Worm (Caenorhabditis elegans) whole organism, late embryonic: ENCODE measurements around the gene mes-4.

Experiments used
- F13H6.1 ChIP-seq: sonication (generic microtip); optimal IDR thresholded peaks from 2 replicates; lab custom pipeline; 2016; ENCODE audit warnings: missing genetic modification characterization, missing compliant biosample characterization
- T23F11.4 ChIP-seq: fragments of 200-800 bp; sonication (Bioruptor generic); optimal IDR thresholded peaks from 2 replicates; lab custom pipeline; 2018; ENCODE audit warnings: mild to moderate bottlenecking, missing genetic modification characterization, missing compliant biosample characterization
- Y22D7AL.16 ChIP-seq: sonication (generic microtip); optimal IDR thresholded peaks from 2 replicates; lab custom pipeline; 2016; ENCODE audit warnings: missing genetic modification characterization, missing compliant biosample characterization
- ahr-1 ChIP-seq: sonication (generic microtip); optimal IDR thresholded peaks from 2 replicates; lab custom pipeline; 2016; ENCODE audit warnings: missing genetic modification characterization, missing compliant biosample characterization
- ama-1 ChIP-seq: fragments of 150-350 bp; optimal IDR thresholded peaks from 2 replicates; lab custom pipeline; 2014
- ceh-14 ChIP-seq: sonication (generic microtip); optimal IDR thresholded peaks from 2 replicates; lab custom pipeline; 2016; ENCODE audit warnings: missing genotype, missing genetic modification characterization, missing compliant biosample characterization
- ceh-19 ChIP-seq: fragments of 200-800 bp; sonication (Bioruptor generic); optimal IDR thresholded peaks from 2 replicates; lab custom pipeline; 2018; ENCODE audit warnings: mild to moderate bottlenecking, missing genetic modification characterization, missing compliant biosample characterization
- ceh-2 ChIP-seq: sonication (generic microtip); optimal IDR thresholded peaks from 2 replicates; lab custom pipeline; 2016; ENCODE audit warnings: missing genotype, missing genetic modification characterization, missing compliant biosample characterization
- ceh-24 ChIP-seq: sonication (generic microtip); optimal IDR thresholded peaks from 2 replicates; lab custom pipeline; 2016; ENCODE audit warnings: mild to moderate bottlenecking, missing genetic modification characterization, missing compliant biosample characterization
- ceh-30 ChIP-seq: fragments of 150-350 bp; optimal IDR thresholded peaks from 2 replicates; lab custom pipeline; 2014; ENCODE audit warnings: missing biosample characterization, missing genetic modification characterization
- ceh-31 ChIP-seq: sonication (generic microtip); optimal IDR thresholded peaks from 2 replicates; lab custom pipeline; 2016; ENCODE audit warnings: missing genetic modification characterization, missing compliant biosample characterization
- ceh-48 ChIP-seq: sonication (generic microtip); optimal IDR thresholded peaks from 2 replicates; lab custom pipeline; 2016; ENCODE audit warnings: missing genetic modification characterization, inconsistent platforms, missing compliant biosample characterization
- che-1 ChIP-seq: sonication (generic microtip); optimal IDR thresholded peaks from 2 replicates; lab custom pipeline; 2016; ENCODE audit warnings: mild to moderate bottlenecking, missing genetic modification characterization, missing compliant biosample characterization
- dve-1 ChIP-seq: sonication (generic microtip); optimal IDR thresholded peaks from 2 replicates; lab custom pipeline; 2017; ENCODE audit warnings: antibody characterized with exemption, mild to moderate bottlenecking, missing genetic modification characterization, missing compliant biosample characterization
- elt-2 ChIP-seq: sonication (generic microtip); optimal IDR thresholded peaks from 2 replicates; lab custom pipeline; 2016; ENCODE audit warnings: missing genetic modification reagents, missing genetic modification characterization, missing compliant biosample characterization
- ets-4 ChIP-seq: sonication (generic microtip); optimal IDR thresholded peaks from 2 replicates; lab custom pipeline; 2016; ENCODE audit warnings: missing genetic modification characterization, missing compliant biosample characterization
- eyg-1 ChIP-seq: sonication (generic microtip); optimal IDR thresholded peaks from 2 replicates; lab custom pipeline; 2016; ENCODE audit warnings: missing genotype, missing genetic modification characterization, missing compliant biosample characterization
- fax-1 ChIP-seq: sonication (generic microtip); optimal IDR thresholded peaks from 2 replicates; lab custom pipeline; 2016; ENCODE audit warnings: missing genotype, missing genetic modification characterization, missing compliant biosample characterization
- fkh-10 ChIP-seq: fragments of 150-350 bp; optimal IDR thresholded peaks from 2 replicates; lab custom pipeline; 2014; ENCODE audit warnings: missing biosample characterization, missing genetic modification reagents, missing genetic modification characterization
- fkh-6 ChIP-seq: sonication (generic microtip); optimal IDR thresholded peaks from 2 replicates; lab custom pipeline; 2016; ENCODE audit warnings: missing genetic modification characterization, missing compliant biosample characterization
- gmeb-2 ChIP-seq: sonication (generic microtip); optimal IDR thresholded peaks from 2 replicates; lab custom pipeline; 2016; ENCODE audit warnings: missing genetic modification characterization, inconsistent platforms, missing compliant biosample characterization
- hlh-13 ChIP-seq: fragments of 200-800 bp; sonication (Bioruptor generic); optimal IDR thresholded peaks from 2 replicates; lab custom pipeline; 2018; ENCODE audit warnings: mild to moderate bottlenecking, missing genetic modification characterization, missing compliant biosample characterization
- hlh-15 ChIP-seq: sonication (generic microtip); optimal IDR thresholded peaks from 2 replicates; lab custom pipeline; 2016; ENCODE audit warnings: missing genetic modification characterization, missing compliant biosample characterization
- hlh-6 ChIP-seq: sonication (generic microtip); optimal IDR thresholded peaks from 2 replicates; lab custom pipeline; 2016; ENCODE audit warnings: missing genotype, missing genetic modification characterization, missing compliant biosample characterization
- hlh-8 ChIP-seq: sonication (generic microtip); optimal IDR thresholded peaks from 2 replicates; lab custom pipeline; 2016; ENCODE audit warnings: missing genotype, missing genetic modification characterization, missing compliant biosample characterization
- lim-6 ChIP-seq: sonication (generic microtip); optimal IDR thresholded peaks from 2 replicates; lab custom pipeline; 2016; ENCODE audit warnings: missing genetic modification characterization, missing compliant biosample characterization
- lin-11 ChIP-seq: fragments of 200-800 bp; sonication (Bioruptor generic); optimal IDR thresholded peaks from 2 replicates; lab custom pipeline; 2018; ENCODE audit warnings: mild to moderate bottlenecking, missing genetic modification characterization, missing compliant biosample characterization
- madf-2 ChIP-seq: sonication (generic microtip); optimal IDR thresholded peaks from 2 replicates; lab custom pipeline; 2017; ENCODE audit warnings: missing genetic modification characterization, missing compliant biosample characterization
- mec-3 ChIP-seq: sonication (generic microtip); optimal IDR thresholded peaks from 2 replicates; lab custom pipeline; 2016; ENCODE audit warnings: borderline replicate concordance, missing genetic modification characterization, missing compliant biosample characterization
- nfya-1 ChIP-seq: sonication (generic microtip); optimal IDR thresholded peaks from 2 replicates; lab custom pipeline; 2017; ENCODE audit warnings: missing genetic modification characterization, mild to moderate bottlenecking, missing compliant biosample characterization, antibody characterized with exemption, moderate library complexity
- nhr-11 ChIP-seq: fragments of 150-350 bp; optimal IDR thresholded peaks from 2 replicates; lab custom pipeline; 2014; ENCODE audit warnings: missing biosample characterization, missing genetic modification characterization
- nhr-232 ChIP-seq: sonication (generic microtip); optimal IDR thresholded peaks from 2 replicates; lab custom pipeline; 2016; ENCODE audit warnings: missing genetic modification characterization, missing compliant biosample characterization
- odd-2 ChIP-seq: sonication (generic microtip); optimal IDR thresholded peaks from 2 replicates; lab custom pipeline; 2017; ENCODE audit warnings: antibody characterized with exemption, mild to moderate bottlenecking, missing genetic modification characterization, missing compliant biosample characterization
- pag-3 ChIP-seq: sonication (generic microtip); optimal IDR thresholded peaks from 2 replicates; lab custom pipeline; 2016; ENCODE audit warnings: missing compliant biosample characterization, missing genetic modification characterization, borderline replicate concordance
- pax-1 ChIP-seq: fragments of 150-350 bp; optimal IDR thresholded peaks from 2 replicates; lab custom pipeline; 2014; ENCODE audit warnings: missing biosample characterization, missing genetic modification characterization
- pha-2 ChIP-seq: sonication (generic microtip); optimal IDR thresholded peaks from 2 replicates; lab custom pipeline; 2017; ENCODE audit warnings: mild to moderate bottlenecking, missing genetic modification characterization, missing compliant biosample characterization
- pha-4 ChIP-seq: fragments of 150-350 bp; optimal IDR thresholded peaks from 2 replicates; lab custom pipeline; 2018; ENCODE audit warnings: missing biosample characterization, missing genetic modification reagents, missing genetic modification characterization
- pqm-1 ChIP-seq: sonication (generic microtip); optimal IDR thresholded peaks from 2 replicates; lab custom pipeline; 2016; ENCODE audit warnings: missing genetic modification characterization, missing compliant biosample characterization
- pros-1 ChIP-seq: fragments of 150-350 bp; optimal IDR thresholded peaks from 2 replicates; lab custom pipeline; 2014; ENCODE audit warnings: missing biosample characterization, missing genetic modification reagents, missing genetic modification characterization
- ref-2 ChIP-seq: sonication (generic microtip); optimal IDR thresholded peaks from 2 replicates; lab custom pipeline; 2016; ENCODE audit warnings: missing genetic modification characterization, missing compliant biosample characterization
- sdc-2 ChIP-seq: sonication (generic microtip); optimal IDR thresholded peaks from 2 replicates; lab custom pipeline; 2016; ENCODE audit warnings: missing genotype, missing genetic modification characterization, missing compliant biosample characterization
- sox-4 ChIP-seq: sonication (generic microtip); optimal IDR thresholded peaks from 2 replicates; lab custom pipeline; 2017; ENCODE audit warnings: mild to moderate bottlenecking, missing genetic modification characterization, inconsistent platforms, missing compliant biosample characterization
- syd-9 ChIP-seq: sonication (generic microtip); optimal IDR thresholded peaks from 2 replicates; lab custom pipeline; 2016; ENCODE audit warnings: mild to moderate bottlenecking, missing genetic modification characterization, moderate library complexity, missing compliant biosample characterization
- tbx-2 ChIP-seq: sonication (generic microtip); optimal IDR thresholded peaks from 2 replicates; lab custom pipeline; 2016; ENCODE audit warnings: missing genetic modification characterization, missing compliant biosample characterization
- tbx-7 ChIP-seq: sonication (generic microtip); optimal IDR thresholded peaks from 2 replicates; lab custom pipeline; 2016; ENCODE audit warnings: missing genotype, missing genetic modification characterization, missing compliant biosample characterization
- unc-55 ChIP-seq: sonication (generic microtip); optimal IDR thresholded peaks from 2 replicates; lab custom pipeline; 2017; ENCODE audit warnings: missing biosample characterization, missing genetic modification reagents, missing genetic modification characterization
- unc-86 ChIP-seq: sonication (generic microtip); optimal IDR thresholded peaks from 2 replicates; lab custom pipeline; 2016; ENCODE audit warnings: missing genetic modification characterization, missing compliant biosample characterization
- ztf-16 ChIP-seq: sonication (generic microtip); optimal IDR thresholded peaks from 2 replicates; lab custom pipeline; 2017; ENCODE audit warnings: missing genetic modification characterization, missing compliant biosample characterization

mes-4 gene

ce11 chrV:13473467-13473866 lies 36.1 kb upstream of the mes-4 start, which contains the start of gene T10G3.1:
TSS of gene T10G3.1 (minus strand) at chrV:13473679.
- TF ChIP-seq unc-55 (GFP tag; lab: Kevin White, UChicago) (peak; percentile 76), ztf-16 (tag; lab: Kevin White, UChicago) (no peak), hlh-13 (GFP tag; lab: Kevin White, UChicago) (no peak)

ce11 chrV:13472062-13472461 lies 34.7 kb upstream of the mes-4 start:
- TF ChIP-seq ref-2 (no peak), ahr-1 (tag; lab: Kevin White, UChicago) (no peak), lin-11 (tag; lab: Kevin White, UChicago) (no peak), sdc-2 (tag; lab: Kevin White, UChicago) (no peak), syd-9 (tag; lab: Kevin White, UChicago) (no peak), gmeb-2 (tag; lab: Kevin White, UChicago) (no peak), hlh-8 (tag; lab: Kevin White, UChicago) (no peak), fax-1 (tag; lab: Kevin White, UChicago) (no peak), unc-86 (tag; lab: Kevin White, UChicago) (no peak)

- TF ChIP-seq pax-1 (tag; lab: Kevin White, UChicago) (no peak), Y22D7AL.16 (tag; lab: Kevin White, UChicago) (no peak), ama-1 (lab: Kevin White, UChicago) (no peak), pros-1 (tag; lab: Kevin White, UChicago) (no peak), ceh-31 (tag; lab: Kevin White, UChicago) (peak; percentile 98), pha-2 (tag; lab: Kevin White, UChicago) (no peak), odd-2 (tag; lab: Kevin White, UChicago) (no peak), unc-86 (tag; lab: Kevin White, UChicago) (peak; percentile 54), syd-9 (tag; lab: Kevin White, UChicago) (peak; percentile 7), pha-4 (tag; lab: Kevin White, UChicago) (no peak), ceh-2 (peak; percentile 97), fkh-10 (GFP tag; lab: Kevin White, UChicago) (no peak), ceh-19 (GFP tag; lab: Kevin White, UChicago) (no peak), fax-1 (tag; lab: Kevin White, UChicago) (peak; percentile 79), mec-3 (peak; percentile 92), che-1 (tag; lab: Kevin White, UChicago) (no peak), dve-1 (no peak), pqm-1 (peak; percentile 40), ceh-14 (tag; lab: Kevin White, UChicago) (peak; percentile 76), ceh-30 (tag; lab: Kevin White, UChicago) (no peak), hlh-15 (tag; lab: Kevin White, UChicago) (peak; percentile 71), gmeb-2 (tag; lab: Kevin White, UChicago) (no peak), nhr-232 (tag; lab: Kevin White, UChicago) (no peak), tbx-7 (tag; lab: Kevin White, UChicago) (peak; percentile 97), sox-4 (no peak), T23F11.4 (GFP tag; lab: Kevin White, UChicago) (no peak), eyg-1 (tag; lab: Kevin White, UChicago) (peak; percentile 56), ahr-1 (tag; lab: Kevin White, UChicago) (peak; percentile 53), hlh-6 (tag; lab: Kevin White, UChicago) (peak; percentile 52), ref-2 (peak; percentile 94), ztf-16 (tag; lab: Kevin White, UChicago) (peak; percentile 54), nfya-1 (peak; percentile 12), lim-6 (tag; lab: Kevin White, UChicago) (peak; percentile 86), hlh-8 (tag; lab: Kevin White, UChicago) (peak; percentile 92), madf-2 (tag; lab: Kevin White, UChicago) (no peak), nhr-11 (tag; lab: Kevin White, UChicago) (no peak), tbx-2 (peak; percentile 95), ceh-48 (no peak), ceh-24 (no peak), F13H6.1 (tag; lab: Kevin White, UChicago) (peak; percentile 80), fkh-6 (tag; lab: Kevin White, UChicago) (peak; percentile 76), pag-3 (tag; lab: Kevin White, UChicago) (peak; percentile 17), ets-4 (tag; lab: Kevin White, UChicago) (peak; percentile 96), elt-2 (tag; lab: Kevin White, UChicago) (peak; percentile 64)
Observed at ce11 chrV:13468190-13468765, 30.9 kb upstream of the mes-4 start, which contains the start of the genes F25H9.6 and F25H9.7. TSS of gene F25H9.6 (minus strand) at chrV:13468361. TSS of gene F25H9.7 (plus strand) at chrV:13468376.
